Worm (Caenorhabditis elegans) whole organism, L2 larva: ENCODE measurements around the gene nhr-1.

ENCODE experiments used
- C34F6.9 ChIP-seq: fragments of 150-350 bp; optimal IDR thresholded peaks from 2 replicates; lab custom pipeline; 2014; ENCODE audit warnings: missing biosample characterization, missing genetic modification characterization
- F13H6.1 ChIP-seq: sonication (generic microtip); optimal IDR thresholded peaks from 2 replicates; lab custom pipeline; 2016; ENCODE audit warnings: missing genetic modification characterization, missing compliant biosample characterization
- R02D3.7 ChIP-seq: fragments of 150-350 bp; optimal IDR thresholded peaks from 2 replicates; lab custom pipeline; 2014; ENCODE audit warnings: missing biosample characterization, missing genetic modification characterization
- Y55F3AM.14 ChIP-seq: fragments of 200-800 bp; sonication (Bioruptor generic); optimal IDR thresholded peaks from 2 replicates; lab custom pipeline; 2018; ENCODE audit warnings: mild to moderate bottlenecking, missing genetic modification characterization, missing compliant biosample characterization
- ZK546.5 ChIP-seq: sonication (generic microtip); optimal IDR thresholded peaks from 2 replicates; lab custom pipeline; 2017; ENCODE audit warnings: missing biosample characterization, missing genetic modification characterization
- alr-1 ChIP-seq: fragments of 150-350 bp; optimal IDR thresholded peaks from 2 replicates; lab custom pipeline; 2014; ENCODE audit warnings: missing biosample characterization, missing genetic modification characterization
- aly-2 ChIP-seq: fragments of 150-350 bp; optimal IDR thresholded peaks from 2 replicates; lab custom pipeline; 2014; ENCODE audit warnings: missing biosample characterization, missing genetic modification characterization
- ama-1 ChIP-seq: fragments of 150-350 bp; optimal IDR thresholded peaks from 2 replicates; lab custom pipeline; 2018; ENCODE audit warnings: inconsistent platforms
- blmp-1 ChIP-seq: sonication (generic microtip); optimal IDR thresholded peaks from 2 replicates; lab custom pipeline; 2017; ENCODE audit warnings: missing genetic modification characterization, mild to moderate bottlenecking, missing compliant biosample characterization, antibody characterized with exemption, moderate library complexity; ENCODE audit not compliant: insufficient read depth
- ceh-16 ChIP-seq: fragments of 150-350 bp; optimal IDR thresholded peaks from 2 replicates; lab custom pipeline; 2014; ENCODE audit warnings: missing biosample characterization, missing genetic modification characterization
- ceh-82 ChIP-seq: fragments of 150-350 bp; optimal IDR thresholded peaks from 2 replicates; lab custom pipeline; 2014; ENCODE audit warnings: missing biosample characterization, missing genetic modification characterization
- crh-2 ChIP-seq: sonication (generic microtip); optimal IDR thresholded peaks from 2 replicates; lab custom pipeline; 2017; ENCODE audit warnings: missing biosample characterization, missing genetic modification characterization
- dmd-4 ChIP-seq: sonication (generic microtip); optimal IDR thresholded peaks from 2 replicates; lab custom pipeline; 2017; ENCODE audit warnings: missing biosample characterization, missing genetic modification characterization
- elt-1 ChIP-seq: fragments of 150-350 bp; optimal IDR thresholded peaks from 2 replicates; lab custom pipeline; 2014; ENCODE audit warnings: missing biosample characterization, missing genetic modification characterization
- elt-3 ChIP-seq: sonication (generic microtip); optimal IDR thresholded peaks from 2 replicates; lab custom pipeline; 2017; ENCODE audit warnings: missing biosample characterization, missing genetic modification characterization
- fos-1 ChIP-seq: fragments of 150-350 bp; optimal IDR thresholded peaks from 2 replicates; lab custom pipeline; 2014; ENCODE audit warnings: missing biosample characterization, missing genetic modification characterization
- gmeb-1 ChIP-seq: fragments of 150-350 bp; optimal IDR thresholded peaks from 2 replicates; lab custom pipeline; 2014; ENCODE audit warnings: missing biosample characterization, missing genetic modification characterization
- lin-11 ChIP-seq: fragments of 150-350 bp; sonication (generic microtip); optimal IDR thresholded peaks from 2 replicates; lab custom pipeline; 2014; ENCODE audit warnings: missing biosample characterization, missing genetic modification characterization, inconsistent platforms, mixed read lengths
- lin-13 ChIP-seq: fragments of 150-350 bp; optimal IDR thresholded peaks from 2 replicates; lab custom pipeline; 2014; ENCODE audit warnings: missing biosample characterization, missing genetic modification reagents, missing genetic modification characterization
- lin-39 ChIP-seq: fragments of 150-350 bp; optimal IDR thresholded peaks from 2 replicates; lab custom pipeline; 2014; ENCODE audit warnings: missing biosample characterization, missing genetic modification reagents, missing genetic modification characterization
- lsy-2 ChIP-seq, 2 experiments: fragments of 150-350 bp in 1 of 2; sonication (generic microtip) in 1 of 2; optimal IDR thresholded peaks; 2 replicates each; lab custom pipeline; 2014 to 2017; ENCODE audit warnings: missing biosample characterization in 2 of 2, missing genetic modification characterization in 2 of 2
- mbf-1 ChIP-seq: sonication (generic microtip); optimal IDR thresholded peaks from 2 replicates; lab custom pipeline; 2017; ENCODE audit warnings: missing biosample characterization, missing genetic modification characterization
- mdl-1 ChIP-seq, 2 experiments: fragments of 150-350 bp in 1 of 2; sonication (generic microtip) in 1 of 2; optimal IDR thresholded peaks; 2 replicates each; lab custom pipeline; 2017; ENCODE audit warnings: missing biosample characterization in 2 of 2, missing genetic modification characterization in 2 of 2
- nhr-11 ChIP-seq: fragments of 150-350 bp; optimal IDR thresholded peaks from 2 replicates; lab custom pipeline; 2014; ENCODE audit warnings: missing biosample characterization, missing genetic modification characterization
- nhr-129 ChIP-seq: fragments of 150-350 bp; optimal IDR thresholded peaks from 2 replicates; lab custom pipeline; 2014; ENCODE audit warnings: missing biosample characterization, missing genetic modification characterization
- nhr-21 ChIP-seq: fragments of 150-350 bp; optimal IDR thresholded peaks from 2 replicates; lab custom pipeline; 2014; ENCODE audit warnings: missing biosample characterization, missing genetic modification characterization
- nhr-23 ChIP-seq: fragments of 150-350 bp; optimal IDR thresholded peaks from 2 replicates; lab custom pipeline; 2014; ENCODE audit warnings: missing biosample characterization, missing genetic modification reagents, missing genetic modification characterization
- nhr-25 ChIP-seq: fragments of 150-350 bp; sonication (generic microtip); optimal IDR thresholded peaks from 3 replicates; lab custom pipeline; 2014; ENCODE audit warnings: missing biosample characterization, missing genetic modification characterization
- nhr-6 ChIP-seq: fragments of 150-350 bp; optimal IDR thresholded peaks from 2 replicates; lab custom pipeline; 2014; ENCODE audit warnings: missing biosample characterization, missing genetic modification characterization
- nhr-77 ChIP-seq: fragments of 150-350 bp; optimal IDR thresholded peaks from 2 replicates; lab custom pipeline; 2014; ENCODE audit warnings: missing biosample characterization, missing genetic modification characterization
- peb-1 ChIP-seq: fragments of 150-350 bp; optimal IDR thresholded peaks from 2 replicates; lab custom pipeline; 2014; ENCODE audit warnings: missing biosample characterization, missing genetic modification characterization
- sem-4 ChIP-seq: fragments of 150-350 bp; optimal IDR thresholded peaks from 2 replicates; lab custom pipeline; 2014; ENCODE audit warnings: missing biosample characterization, missing genetic modification reagents, missing genetic modification characterization
- skn-1 ChIP-seq: sonication (generic microtip); optimal IDR thresholded peaks from 2 replicates; lab custom pipeline; 2017; ENCODE audit warnings: missing biosample characterization, missing genetic modification characterization
- sma-9 ChIP-seq, 2 experiments: fragments of 150-350 bp in 1 of 2; sonication (generic microtip) in 1 of 2; optimal IDR thresholded peaks; 2 replicates each; lab custom pipeline; 2014 to 2016; ENCODE audit warnings: missing genetic modification characterization in 2 of 2, mild to moderate bottlenecking in 1 of 2, missing biosample characterization in 1 of 2, missing compliant biosample characterization in 1 of 2, missing genetic modification reagents in 1 of 2, moderate library complexity in 1 of 2
- snpc-4 ChIP-seq: fragments of 150-350 bp; optimal IDR thresholded peaks from 2 replicates; lab custom pipeline; 2014; ENCODE audit warnings: missing biosample characterization, missing genetic modification characterization
- unc-39 ChIP-seq: fragments of 150-350 bp; optimal IDR thresholded peaks from 2 replicates; lab custom pipeline; 2014; ENCODE audit warnings: missing biosample characterization, missing genetic modification characterization
- unc-55 ChIP-seq: fragments of 150-350 bp; sonication (generic microtip); optimal IDR thresholded peaks from 3 replicates; lab custom pipeline; 2014; ENCODE audit warnings: missing biosample characterization, missing genetic modification reagents, missing genetic modification characterization
- unc-62 ChIP-seq: fragments of 150-350 bp; optimal IDR thresholded peaks from 2 replicates; lab custom pipeline; 2014; ENCODE audit warnings: missing biosample characterization, missing genetic modification reagents, missing genetic modification characterization
- zag-1 ChIP-seq: fragments of 150-350 bp; optimal IDR thresholded peaks from 2 replicates; lab custom pipeline; 2014; ENCODE audit warnings: missing biosample characterization, missing genetic modification characterization
- ztf-11 ChIP-seq: sonication (generic microtip); optimal IDR thresholded peaks from 2 replicates; lab custom pipeline; 2017; ENCODE audit warnings: missing biosample characterization, missing genetic modification characterization
- ztf-4 ChIP-seq: fragments of 150-350 bp; optimal IDR thresholded peaks from 2 replicates; lab custom pipeline; 2014; ENCODE audit warnings: missing biosample characterization, missing genetic modification characterization

The nhr-1 gene

ce11 chrX:17516941-17517340 lies 3.1 kb downstream of the nhr-1 start:
- TF ChIP-seq elt-3 (no peak), nhr-21 (tag; lab: Kevin White, UChicago) (peak; percentile 36), sma-9 (GFP tag; optimal IDR thresholded peaks at IDR 0.05; lab: Kevin White, UChicago) (peak; percentile 31), sma-9 (tag; optimal IDR thresholded peaks at IDR 0.05; lab: Kevin White, UChicago) (no peak), peb-1 (no peak), C34F6.9 (tag; lab: Kevin White, UChicago) (peak; percentile 5), nhr-25 (tag; lab: Kevin White, UChicago) (peak; percentile 29), lin-13 (GFP tag; lab: Kevin White, UChicago) (peak; percentile 18)

DNA sequence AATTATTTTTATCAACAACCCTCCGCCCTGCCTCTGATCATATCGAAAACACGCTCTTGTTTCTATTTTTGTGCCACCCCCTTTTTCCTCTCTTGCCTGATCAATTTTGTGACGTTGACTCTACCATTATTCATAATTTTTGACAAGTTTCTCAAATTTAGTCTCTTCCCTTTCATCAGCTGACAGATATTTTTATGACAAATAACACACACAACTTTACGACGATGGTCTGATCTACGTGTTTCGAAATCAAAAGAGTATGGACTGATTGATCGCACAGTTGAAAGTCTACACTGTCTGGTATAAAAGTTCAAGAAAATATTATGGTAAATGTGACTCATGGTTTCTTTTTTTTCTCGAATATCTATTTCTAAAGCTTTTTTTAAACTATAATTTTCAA lies 4.0 kb downstream of the nhr-1 start:
- TF ChIP-seq aly-2 (tag; lab: Kevin White, UChicago) = no peak
- no peak for TF ChIP-seq lin-13 (GFP tag; lab: Kevin White, UChicago)

DNA sequence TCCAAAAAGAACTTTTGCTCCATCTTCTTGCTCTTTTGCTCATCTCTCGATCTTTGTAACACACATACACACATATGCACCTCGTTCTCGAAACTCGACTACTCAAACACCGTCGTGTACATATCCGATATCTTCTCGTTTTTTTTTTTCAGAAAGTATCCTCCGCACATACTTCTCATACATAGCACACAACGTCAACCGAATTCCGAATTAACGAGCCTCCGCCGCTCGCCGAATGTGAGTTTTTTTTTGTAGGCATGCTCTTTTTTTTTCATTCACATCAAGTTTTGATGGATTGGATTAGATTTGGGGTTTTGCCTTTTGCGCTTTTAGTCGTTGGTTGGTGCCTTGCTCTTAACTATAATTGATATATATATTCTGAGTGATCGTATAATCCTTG lies 4.4 kb downstream of the nhr-1 start:
- TF ChIP-seq unc-55 (peak; percentile 25), elt-1 (tag; lab: Kevin White, UChicago) (no peak)

- peak; percentile 47 for TF ChIP-seq crh-2 (tag; lab: Kevin White, UChicago)
- TF ChIP-seq gmeb-1 = no peak
- TF ChIP-seq mbf-1 (tag; lab: Kevin White, UChicago) = no peak
- TF ChIP-seq lin-13 (GFP tag; lab: Kevin White, UChicago) = no peak
- peak; percentile 52 for TF ChIP-seq F13H6.1 (tag; lab: Kevin White, UChicago)
- peak; percentile 24 for TF ChIP-seq C34F6.9 (tag; lab: Kevin White, UChicago)
- TF ChIP-seq unc-39 = no peak
- no peak for TF ChIP-seq fos-1
- TF ChIP-seq R02D3.7 (tag; lab: Kevin White, UChicago) = no peak
- TF ChIP-seq Y55F3AM.14 (GFP tag; lab: Kevin White, UChicago) = peak; percentile 53
- TF ChIP-seq unc-62 = no peak
- TF ChIP-seq lin-11 (tag; lab: Kevin White, UChicago) = peak; percentile 12
- TF ChIP-seq sma-9 (GFP tag; optimal IDR thresholded peaks at IDR 0.05; lab: Kevin White, UChicago) = peak; percentile 4
- TF ChIP-seq sma-9 (tag; optimal IDR thresholded peaks at IDR 0.05; lab: Kevin White, UChicago) = no peak
- TF ChIP-seq nhr-129 (tag; lab: Kevin White, UChicago) = no peak
- peak; percentile 36 for TF ChIP-seq zag-1 (tag; lab: Kevin White, UChicago)
- no peak for TF ChIP-seq alr-1
- TF ChIP-seq lsy-2 (tag; optimal IDR thresholded peaks at IDR 0.05; lab: Kevin White, UChicago) = peak in 1 of 2 experiments; percentile 29
- TF ChIP-seq unc-55 = peak; percentile 48
- TF ChIP-seq snpc-4 = no peak
- TF ChIP-seq ZK546.5 (tag; lab: Kevin White, UChicago) = no peak
- no peak for TF ChIP-seq nhr-21 (tag; lab: Kevin White, UChicago)
- no peak for TF ChIP-seq lin-39 (tag; lab: Kevin White, UChicago)
- TF ChIP-seq nhr-6 (tag; lab: Kevin White, UChicago) = no peak
- no peak for TF ChIP-seq peb-1
- no peak for TF ChIP-seq ama-1 (lab: Kevin White, UChicago)
- no peak for TF ChIP-seq dmd-4
- TF ChIP-seq ceh-82 (tag; lab: Kevin White, UChicago) = no peak
- TF ChIP-seq nhr-11 (tag; lab: Kevin White, UChicago) = no peak
- TF ChIP-seq skn-1 = no peak
- TF ChIP-seq blmp-1 (tag; lab: Kevin White, UChicago) = no peak
- no peak for TF ChIP-seq aly-2 (tag; lab: Kevin White, UChicago)
- no peak for TF ChIP-seq ceh-16
- peak; percentile 27 for TF ChIP-seq sem-4 (tag; lab: Kevin White, UChicago)
- TF ChIP-seq ztf-4 (tag; lab: Kevin White, UChicago) = no peak
- no peak for TF ChIP-seq nhr-77 (tag; lab: Kevin White, UChicago)
- no peak for TF ChIP-seq nhr-23 (tag; lab: Kevin White, UChicago)
- no peak for TF ChIP-seq ztf-11 (tag; lab: Kevin White, UChicago)
- peak in 1 of 2 experiments; percentile 77 for TF ChIP-seq mdl-1 (tag; optimal IDR thresholded peaks at IDR 0.05; lab: Kevin White, UChicago)
- TF ChIP-seq, all 48 proteins: peak for 11
These were observed 5.6 kb downstream of the nhr-1 start for ce11 chrX:17519476-17519875.
